Worm (Caenorhabditis elegans) whole organism, L3 larva: ENCODE data around the gene add-2.

Experiments used
- ZK546.5 ChIP-seq: sonication (generic microtip); optimal IDR thresholded peaks from 2 replicates; lab custom pipeline; 2017; ENCODE audit warnings: missing biosample characterization, missing genetic modification characterization
- nhr-25 ChIP-seq: sonication (generic microtip); optimal IDR thresholded peaks from 2 replicates; lab custom pipeline; 2017; ENCODE audit warnings: missing biosample characterization, missing genetic modification characterization

DNA sequence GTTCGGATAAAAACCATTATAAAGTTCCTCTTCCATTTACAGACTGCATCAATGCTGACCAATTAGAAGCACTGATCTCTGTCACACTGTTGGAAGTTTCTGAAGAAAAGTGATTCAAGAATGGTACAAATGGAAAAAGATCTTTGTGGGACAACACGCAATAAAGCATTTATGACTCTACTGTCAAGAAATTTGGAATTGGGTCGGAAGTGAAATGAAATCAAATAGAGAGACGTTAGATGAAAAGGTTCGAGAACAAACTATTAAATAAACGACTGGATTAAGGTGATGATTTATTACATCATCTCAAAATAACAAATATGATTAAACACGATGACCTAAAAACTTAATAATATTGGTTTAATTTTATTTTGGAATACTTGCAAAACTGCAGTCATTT is 6.7 kb downstream of the add-2 start, which contains the start of gene F57F5.3:
- no peak for TF ChIP-seq ZK546.5 (tag; lab: Kevin White, UChicago)
- TF ChIP-seq nhr-25 (tag; lab: Kevin White, UChicago) = no peak
